Fruit fly (Drosophila melanogaster) whole organism, embryonic: Measurements from ENCODE around the gene LysRS.

Experiments used
- Ada2b ChIP-seq: fragments of 200-800 bp; sonication (Bioruptor generic); IDR thresholded peaks from 2 replicates; pipeline ENCODE4 v1.3.6; 2022; ENCODE audit warnings: missing biosample characterization, missing genetic modification characterization
- Aef1 ChIP-seq: fragments of 200-800 bp; sonication (Bioruptor generic); IDR thresholded peaks from 3 replicates; pipeline ENCODE4 v1.3.6; 2022; ENCODE audit warnings: missing biosample characterization, missing genetic modification characterization
- Asciz ChIP-seq: fragments of 200-800 bp; sonication (Bioruptor generic); optimal IDR thresholded peaks from 2 replicates; lab custom pipeline; 2017; ENCODE audit warnings: missing biosample characterization, mild to moderate bottlenecking, missing genetic modification characterization, missing genetic modification reagents
- Atf3 ChIP-seq: fragments of 200-800 bp; sonication (Bioruptor generic); optimal IDR thresholded peaks from 3 replicates; lab custom pipeline; 2016; ENCODE audit warnings: missing biosample characterization, missing genetic modification characterization
- Blimp-1 ChIP-seq: fragments of 200-800 bp; sonication (Bioruptor generic); optimal IDR thresholded peaks from 3 replicates; lab custom pipeline; 2018; ENCODE audit warnings: missing biosample characterization, missing genetic modification characterization, mild to moderate bottlenecking, moderate library complexity, missing genetic modification reagents
- C15 ChIP-seq: fragments of 200-800 bp; sonication (Bioruptor generic); IDR thresholded peaks from 3 replicates; pipeline ENCODE4 v1.3.6; 2022; ENCODE audit warnings: missing biosample characterization, missing genetic modification characterization
- CG12744 ChIP-seq: fragments of 200-800 bp; sonication (Bioruptor generic); optimal IDR thresholded peaks from 2 replicates; lab custom pipeline; 2016; ENCODE audit warnings: missing biosample characterization, missing genetic modification characterization
- CG13424 ChIP-seq: fragments of 200-800 bp; sonication (Bioruptor generic); optimal IDR thresholded peaks from 2 replicates; lab custom pipeline; 2019; ENCODE audit warnings: missing biosample characterization, mild to moderate bottlenecking, missing genetic modification characterization, moderate library complexity
- CG17361 ChIP-seq: fragments of 200-800 bp; sonication (Bioruptor generic); IDR thresholded peaks from 3 replicates; pipeline ENCODE4 v1.3.6; 2022; ENCODE audit warnings: missing biosample characterization, missing genetic modification characterization
- CG17829 ChIP-seq: fragments of 200-800 bp; optimal IDR thresholded peaks from 2 replicates; lab custom pipeline; 2019; ENCODE audit warnings: missing biosample characterization, mild to moderate bottlenecking, missing genetic modification characterization, moderate library complexity
- CG18262 ChIP-seq: fragments of 200-800 bp; optimal IDR thresholded peaks from 3 replicates; lab custom pipeline; 2019; ENCODE audit warnings: missing biosample characterization, mild to moderate bottlenecking, missing genetic modification characterization, moderate library complexity
- CG2712 ChIP-seq: fragments of 200-800 bp; optimal IDR thresholded peaks from 3 replicates; lab custom pipeline; 2019; ENCODE audit warnings: missing biosample characterization, mild to moderate bottlenecking, missing genetic modification characterization, moderate library complexity
- CG3065 ChIP-seq: fragments of 200-800 bp; sonication (Bioruptor generic); optimal IDR thresholded peaks from 2 replicates; lab custom pipeline; 2016; ENCODE audit warnings: missing biosample characterization, missing genetic modification characterization
- CG3407 ChIP-seq: fragments of 200-800 bp; sonication (Bioruptor generic); optimal IDR thresholded peaks from 2 replicates; lab custom pipeline; 2018; ENCODE audit warnings: missing biosample characterization, mild to moderate bottlenecking, missing genetic modification characterization
- CG34224 ChIP-seq: fragments of 200-800 bp; sonication (Bioruptor generic); IDR thresholded peaks from 3 replicates; pipeline ENCODE4 v1.3.6; 2022; ENCODE audit warnings: missing biosample characterization, missing genetic modification characterization; ENCODE audit not compliant: partially characterized antibody
- CG4360 ChIP-seq: fragments of 200-800 bp; sonication (Bioruptor generic); IDR thresholded peaks from 2 replicates; pipeline ENCODE4 v1.3.6; 2022; ENCODE audit warnings: missing biosample characterization, missing genetic modification characterization
- CG8924 ChIP-seq: fragments of 200-800 bp; optimal IDR thresholded peaks from 3 replicates; lab custom pipeline; 2019; ENCODE audit warnings: missing biosample characterization, mild to moderate bottlenecking, missing genetic modification characterization, moderate library complexity
- CG9437 ChIP-seq: fragments of 200-800 bp; sonication (Bioruptor generic); optimal IDR thresholded peaks from 2 replicates; lab custom pipeline; 2018; ENCODE audit warnings: missing biosample characterization, mild to moderate bottlenecking, missing genetic modification characterization
- Dip2 ChIP-seq: fragments of 200-800 bp; sonication (Bioruptor generic); IDR thresholded peaks from 2 replicates; pipeline ENCODE4 v1.3.6; 2022; ENCODE audit warnings: missing biosample characterization, missing genetic modification characterization
- HLH3B ChIP-seq: fragments of 200-800 bp; sonication (Bioruptor generic); IDR thresholded peaks from 2 replicates; pipeline ENCODE4 v1.3.6; 2022; ENCODE audit warnings: missing biosample characterization, missing genetic modification characterization
- Hr51 ChIP-seq, 2 experiments: fragments of 200-800 bp; sonication (Bioruptor generic); optimal IDR thresholded peaks; 2 replicates in 1 of 2; 3 replicates in 1 of 2; lab custom pipeline; 2016 to 2018; ENCODE audit warnings: missing biosample characterization in 2 of 2, missing genetic modification characterization in 2 of 2, mild to moderate bottlenecking in 1 of 2, moderate library complexity in 1 of 2
- Jarid2 ChIP-seq: fragments of 200-800 bp; sonication (Bioruptor generic); optimal IDR thresholded peaks from 3 replicates; lab custom pipeline; 2017; ENCODE audit warnings: mild to moderate bottlenecking, missing biosample characterization, missing genetic modification reagents, missing genetic modification characterization
- Lhr ChIP-seq: fragments of 200-800 bp; sonication (Bioruptor generic); optimal IDR thresholded peaks from 3 replicates; lab custom pipeline; 2017; ENCODE audit warnings: mild to moderate bottlenecking, missing biosample characterization, missing genetic modification reagents, missing genetic modification characterization
- Nf-YB ChIP-seq: fragments of 200-800 bp; sonication (Bioruptor generic); optimal IDR thresholded peaks from 3 replicates; lab custom pipeline; 2019; ENCODE audit warnings: missing biosample characterization, mild to moderate bottlenecking, missing genetic modification characterization, moderate library complexity
- PHDP ChIP-seq: fragments of 200-800 bp; sonication (Bioruptor generic); optimal IDR thresholded peaks from 3 replicates; lab custom pipeline; 2018; ENCODE audit warnings: missing biosample characterization, mild to moderate bottlenecking, missing genetic modification characterization, moderate library complexity
- Rfx ChIP-seq: fragments of 200-800 bp; sonication (Bioruptor generic); IDR thresholded peaks from 2 replicates; pipeline ENCODE4 v1.3.6; 2022; ENCODE audit warnings: missing biosample characterization, missing genetic modification characterization
- TFAM ChIP-seq: fragments of 200-800 bp; sonication (Bioruptor generic); optimal IDR thresholded peaks from 2 replicates; lab custom pipeline; 2017; ENCODE audit warnings: missing biosample characterization, missing genetic modification characterization, inconsistent platforms
- cas ChIP-seq: fragments of 200-800 bp; sonication (Bioruptor generic); IDR thresholded peaks from 2 replicates; pipeline ENCODE4 v1.3.6; 2022; ENCODE audit warnings: missing biosample characterization, missing genetic modification characterization
- cato ChIP-seq: fragments of 200-800 bp; sonication (Bioruptor generic); optimal IDR thresholded peaks from 2 replicates; lab custom pipeline; 2016; ENCODE audit warnings: missing biosample characterization, missing genetic modification characterization, borderline replicate concordance
- crc ChIP-seq: fragments of 200-800 bp; sonication (Bioruptor generic); optimal IDR thresholded peaks from 2 replicates; lab custom pipeline; 2016; ENCODE audit warnings: missing biosample characterization, missing genetic modification characterization
- dmrt11E ChIP-seq: fragments of 200-800 bp; sonication (Bioruptor generic); optimal IDR thresholded peaks from 3 replicates; lab custom pipeline; 2018; ENCODE audit warnings: missing biosample characterization, mild to moderate bottlenecking, missing genetic modification characterization, moderate library complexity
- fd3F ChIP-seq: fragments of 200-800 bp; sonication (Bioruptor generic); optimal IDR thresholded peaks from 2 replicates; lab custom pipeline; 2018; ENCODE audit warnings: missing biosample characterization, mild to moderate bottlenecking, missing genetic modification characterization, moderate library complexity
- grau ChIP-seq: fragments of 200-800 bp; optimal IDR thresholded peaks from 3 replicates; lab custom pipeline; 2019; ENCODE audit warnings: missing biosample characterization, mild to moderate bottlenecking, missing genetic modification characterization, moderate library complexity
- ham ChIP-seq: fragments of 200-800 bp; sonication (Bioruptor generic); IDR thresholded peaks from 2 replicates; pipeline ENCODE4 v1.3.6; 2022; ENCODE audit warnings: missing biosample characterization, missing genetic modification characterization
- insv ChIP-seq, 2 experiments: fragments of 200-800 bp; sonication (Bioruptor generic); optimal IDR thresholded peaks; 3 replicates each; lab custom pipeline; 2016 to 2018; ENCODE audit warnings: missing biosample characterization in 2 of 2, missing genetic modification characterization in 2 of 2
- jumu ChIP-seq: fragments of 200-800 bp; sonication (Bioruptor generic); optimal IDR thresholded peaks from 3 replicates; lab custom pipeline; 2016; ENCODE audit warnings: missing biosample characterization, missing genetic modification characterization
- klu ChIP-seq: fragments of 200-800 bp; sonication (Bioruptor generic); IDR thresholded peaks from 2 replicates; pipeline ENCODE4 v1.3.6; 2022; ENCODE audit warnings: missing biosample characterization, missing genetic modification characterization
- lov ChIP-seq, 2 experiments: fragments of 200-800 bp in 1 of 2; fragments of >200 bp in 1 of 2; sonication (Bioruptor generic) in 1 of 2; IDR thresholded peaks in 1 of 2; optimal IDR thresholded peaks in 1 of 2; 2 replicates in 1 of 2; 3 replicates in 1 of 2; pipeline versions ENCODE4 v1.3.6 to Lab custom; 2017 to 2022; ENCODE audit warnings: missing biosample characterization in 1 of 2, missing genetic modification characterization in 1 of 2
- peb ChIP-seq: fragments of 200-800 bp; sonication (Bioruptor generic); IDR thresholded peaks from 2 replicates; pipeline ENCODE4 v1.3.6; 2022; ENCODE audit warnings: missing biosample characterization, missing genetic modification characterization
- pnt ChIP-seq: fragments of 200-800 bp; sonication (Bioruptor generic); optimal IDR thresholded peaks from 3 replicates; lab custom pipeline; 2016; ENCODE audit warnings: missing biosample characterization, missing genetic modification characterization
- row ChIP-seq: fragments of 200-800 bp; sonication (Bioruptor generic); IDR thresholded peaks from 3 replicates; pipeline ENCODE4 v1.3.6; 2022; ENCODE audit warnings: missing biosample characterization, missing genetic modification characterization
- run ChIP-seq: fragments of 200-800 bp; sonication (Bioruptor generic); optimal IDR thresholded peaks from 3 replicates; lab custom pipeline; 2018; ENCODE audit warnings: missing biosample characterization, mild to moderate bottlenecking, missing genetic modification characterization
- scrt ChIP-seq: fragments of 200-800 bp; sonication (Bioruptor generic); optimal IDR thresholded peaks from 2 replicates; lab custom pipeline; 2018; ENCODE audit warnings: missing biosample characterization, mild to moderate bottlenecking, missing genetic modification characterization, moderate library complexity
- sens ChIP-seq: fragments of 200-800 bp; sonication (Bioruptor generic); peaks from one replicate; lab custom pipeline; 2016; ENCODE audit warnings: missing biosample characterization, missing genetic modification characterization
- slou ChIP-seq: fragments of 200-800 bp; sonication (Bioruptor generic); optimal IDR thresholded peaks from 3 replicates; lab custom pipeline; 2016; ENCODE audit warnings: missing biosample characterization, missing genetic modification characterization
- tap ChIP-seq: fragments of 200-800 bp; optimal IDR thresholded peaks from 3 replicates; lab custom pipeline; 2019; ENCODE audit warnings: missing biosample characterization, mild to moderate bottlenecking, missing genetic modification characterization, moderate library complexity
- tx ChIP-seq: fragments of 200-800 bp; sonication (Bioruptor generic); optimal IDR thresholded peaks from 2 replicates; lab custom pipeline; 2016; ENCODE audit warnings: missing biosample characterization, missing genetic modification characterization
- vvl ChIP-seq: fragments of 200-800 bp; sonication (Bioruptor generic); IDR thresholded peaks from 2 replicates; pipeline ENCODE4 v1.3.6; 2022; ENCODE audit warnings: missing biosample characterization, missing genetic modification characterization
- wdn ChIP-seq: fragments of 200-800 bp; sonication (Bioruptor generic); IDR thresholded peaks from 2 replicates; pipeline ENCODE4 v1.3.6; 2022; ENCODE audit warnings: missing biosample characterization, missing genetic modification characterization
- zen2 ChIP-seq: fragments of 200-800 bp; sonication (Bioruptor generic); IDR thresholded peaks from 3 replicates; pipeline ENCODE4 v1.3.6; 2022; ENCODE audit warnings: missing biosample characterization, missing genetic modification characterization; ENCODE audit not compliant: partially characterized antibody

The LysRS gene

DNA sequence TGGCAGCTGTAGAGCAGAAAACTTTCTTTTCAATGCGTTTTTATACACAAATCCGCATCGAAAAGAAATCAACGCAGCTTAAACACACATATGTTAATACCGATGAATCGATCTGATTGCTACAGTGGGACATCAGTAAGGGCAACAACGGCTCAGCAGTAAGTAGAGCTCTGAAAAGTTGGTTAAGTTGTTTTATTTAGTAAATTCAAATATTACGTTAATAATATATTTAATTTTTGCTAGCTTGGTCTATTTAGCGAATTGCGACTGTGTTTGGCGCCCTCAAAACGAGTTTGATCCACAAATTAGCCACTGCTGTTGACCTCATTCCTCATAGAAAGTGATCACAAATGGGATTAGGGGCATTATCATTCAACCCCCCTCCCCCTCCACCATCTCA, 43.3 kb upstream of the LysRS start (continued):
- TF ChIP-seq TFAM (GFP tag; lab: Kevin White, UChicago) (no peak), wdn (GFP tag; lab: Robert Waterston, UW) (0 out of 2 replicates have a peak, but pooled peaks have one; percentile 5), CG17829 (peak; percentile 44), Lhr (GFP tag; lab: Kevin White, UChicago) (peak; percentile 1), fd3F (GFP tag; lab: Kevin White, UChicago) (peak; percentile 13), PHDP (tag; lab: Kevin White, UChicago) (peak; percentile 52), CG9437 (GFP tag; lab: Kevin White, UChicago) (peak; percentile 27), tap (tag; lab: Kevin White, UChicago) (peak; percentile 39), pnt (no peak), Jarid2 (GFP tag; lab: Kevin White, UChicago) (peak; percentile 20), insv (GFP tag; optimal IDR thresholded peaks at IDR 0.05; lab: Kevin White, UChicago) (no peak), Ada2b (GFP tag; lab: Robert Waterston, UW) (peak; percentile 49; the same call in 1 of the 2 replicates), zen2 (GFP tag; lab: Robert Waterston, UW) (no peak), CG12744 (GFP tag; lab: Kevin White, UChicago) (no peak), vvl (GFP tag; lab: Robert Waterston, UW) (peak; percentile 79), cas (GFP tag; lab: Robert Waterston, UW) (no peak), grau (tag; lab: Kevin White, UChicago) (peak; percentile 85), CG13424 (tag; lab: Kevin White, UChicago) (peak; percentile 66), dmrt11E (peak; percentile 22), klu (GFP tag; lab: Robert Waterston, UW) (0 out of 2 replicates have a peak, but pooled peaks have one; percentile 16), Dip2 (GFP tag; lab: Robert Waterston, UW) (no peak), CG8924 (tag; lab: Kevin White, UChicago) (peak; percentile 55), Asciz (GFP tag; lab: Kevin White, UChicago) (peak; percentile 68), scrt (GFP tag; lab: Kevin White, UChicago) (peak; percentile 41), CG34224 (no peak), Aef1 (GFP tag; lab: Robert Waterston, UW) (peak; percentile 44; the same call in 1 of the 3 replicates), Nf-YB (no peak), Rfx (GFP tag; lab: Robert Waterston, UW) (peak; percentile 53), row (GFP tag; lab: Robert Waterston, UW) (peak; percentile 62), peb (GFP tag; lab: Robert Waterston, UW) (no peak), HLH3B (GFP tag; lab: Robert Waterston, UW) (peak; percentile 75), CG17361 (GFP tag; lab: Robert Waterston, UW) (peak; percentile 40; the same call in 1 of the 3 replicates), jumu (GFP tag; lab: Kevin White, UChicago) (no peak), C15 (GFP tag; lab: Robert Waterston, UW) (no peak), tx (no peak), ham (GFP tag; lab: Robert Waterston, UW) (no peak), Hr51 (GFP tag; optimal IDR thresholded peaks at IDR 0.05; lab: Kevin White, UChicago) (peak in 1 of 2 experiments; percentile 63), lov (optimal IDR thresholded peaks at IDR 0.05; lab: Kevin White, UChicago) (no peak), lov (GFP tag; IDR thresholded peaks at IDR 0.05; lab: Robert Waterston, UW) (no peak), Atf3 (no peak), crc (GFP tag; lab: Kevin White, UChicago) (no peak), slou (GFP tag; lab: Kevin White, UChicago) (no peak), CG2712 (tag; lab: Kevin White, UChicago) (peak; percentile 61), CG3407 (GFP tag; lab: Kevin White, UChicago) (peak; percentile 48), CG18262 (peak; percentile 57), sens (GFP tag; lab: Kevin White, UChicago) (peak; percentile 74), Blimp-1 (GFP tag; lab: Kevin White, UChicago) (peak; percentile 82), CG4360 (GFP tag; lab: Robert Waterston, UW) (peak; percentile 14; the same call in 1 of the 2 replicates), CG3065 (GFP tag; lab: Kevin White, UChicago) (no peak), cato (peak; percentile 1), run (tag; lab: Kevin White, UChicago) (peak; percentile 27)
